Worm (Caenorhabditis elegans): ENCODE results near the gene fbxa-77.

ce11 chrIII:1228593-1228992, 20.7 kb upstream of the fbxa-77 start:
- no peak for TF ChIP-seq snpc-4 (tag; optimal IDR thresholded peaks at IDR 0.05)
- no peak for TF ChIP-seq nhr-90 (tag; optimal IDR thresholded peaks at IDR 0.05; ENCODE audit: poor library complexity)
- no peak for TF ChIP-seq unc-62 (GFP tag; optimal IDR thresholded peaks at IDR 0.05)
- no peak for TF ChIP-seq ama-1 (optimal IDR thresholded peaks at IDR 0.05)
- TF ChIP-seq ztf-11 (tag; optimal IDR thresholded peaks at IDR 0.05): no peak
- no peak for TF ChIP-seq sup-37 (GFP tag; optimal IDR thresholded peaks at IDR 0.05)
- no peak for TF ChIP-seq mdl-1 (tag; optimal IDR thresholded peaks at IDR 0.05)
- no peak for TF ChIP-seq ceh-88 (GFP tag; IDR thresholded peaks at IDR 0.05)
- TF ChIP-seq nhr-84 (tag; optimal IDR thresholded peaks at IDR 0.05): no peak

Data from whole organism, L1 larva.